Worm (Caenorhabditis elegans): Measurements from ENCODE around the gene srh-24.

Gene srh-24

DNA sequence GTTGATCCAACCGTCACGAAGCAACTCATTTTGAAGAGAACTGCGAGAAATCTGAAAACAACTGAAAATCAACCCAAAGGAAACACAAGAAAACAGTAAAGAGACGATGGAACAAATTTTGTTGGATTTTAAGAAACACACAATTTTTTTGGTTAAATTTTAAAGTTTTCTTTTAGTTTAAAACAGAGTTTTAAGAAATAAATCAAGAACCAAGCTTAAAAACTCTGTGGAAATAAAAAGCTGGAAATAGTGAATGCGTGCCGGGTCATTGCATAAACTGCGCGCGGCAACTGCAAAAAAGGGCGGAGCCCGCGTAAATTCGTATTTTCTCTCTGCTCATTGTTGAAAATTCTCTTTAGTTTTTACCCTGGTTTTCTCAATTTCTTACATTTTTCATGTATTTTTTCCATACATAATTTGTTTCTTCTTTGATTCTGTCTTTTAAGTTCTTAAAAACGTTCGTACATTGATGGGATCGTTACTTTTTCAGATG is 1.2 kb upstream of the srh-24 start, which contains the start of the genes algn-13 and R10D12.13 (continued):
- TF ChIP-seq snpc-3.4 (tag; optimal IDR thresholded peaks at IDR 0.05) (peak; percentile 92), attf-5 (GFP tag; optimal IDR thresholded peaks at IDR 0.05) (peak; percentile 54), snpc-1.1 (tag; optimal IDR thresholded peaks at IDR 0.05; ENCODE audit: insufficient read depth) (peak; percentile 82), pbrm-1 (GFP tag; IDR thresholded peaks at IDR 0.05) (peak; percentile 78), D2030.7 (GFP tag; IDR thresholded peaks at IDR 0.05) (peak; percentile 71), F23B12.7 (tag; optimal IDR thresholded peaks at IDR 0.05; ENCODE audit: insufficient read depth) (peak; percentile 31), Y53F4B.3 (GFP tag; IDR thresholded peaks at IDR 0.05) (no peak), lin-35 (GFP tag; optimal IDR thresholded peaks at IDR 0.05) (peak in 2 of 3 experiments; percentile 16 to 68), bed-2 (GFP tag; IDR thresholded peaks at IDR 0.05) (no peak), sptf-2 (GFP tag; optimal IDR thresholded peaks at IDR 0.05) (no peak), hlh-26 (GFP tag; conservative IDR thresholded peaks at IDR 0.05) (no peak), rpc-1 (optimal IDR thresholded peaks at IDR 0.05) (peak; percentile 44), rpc-1 (tag; optimal IDR thresholded peaks at IDR 0.05) (no peak), F49E8.2 (tag; optimal IDR thresholded peaks at IDR 0.05; ENCODE audit: insufficient read depth) (peak; percentile 57), repo-1 (tag; optimal IDR thresholded peaks at IDR 0.05) (no peak), rcor-1 (GFP tag; IDR thresholded peaks at IDR 0.05) (peak; percentile 57; the same call in 1 of the 2 replicates), nhr-120 (GFP tag; IDR thresholded peaks at IDR 0.05) (no peak), lir-1 (GFP tag; conservative IDR thresholded peaks at IDR 0.05) (0 out of 2 replicates have a peak, but pooled peaks have one; percentile 22), mxl-1 (tag; optimal IDR thresholded peaks at IDR 0.05) (no peak), madf-8 (GFP tag; conservative IDR thresholded peaks at IDR 0.05) (peak; percentile 76), sea-2 (GFP tag; IDR thresholded peaks at IDR 0.05) (no peak), aptf-2 (GFP tag; conservative IDR thresholded peaks at IDR 0.05) (no peak), tbp1 (GFP tag; optimal IDR thresholded peaks at IDR 0.05) (peak; percentile 54), F57C9.4 (tag; optimal IDR thresholded peaks at IDR 0.05) (no peak), pha-4 (tag; optimal IDR thresholded peaks at IDR 0.05) (no peak), die-1 (tag; optimal IDR thresholded peaks at IDR 0.05) (no peak), ama-1 (optimal IDR thresholded peaks at IDR 0.05) (no peak), ama-1 (GFP tag; optimal IDR thresholded peaks at IDR 0.05) (peak in 1 of 2 experiments; percentile 28), hlh-12 (tag; optimal IDR thresholded peaks at IDR 0.05) (no peak), dox-1 (GFP tag; IDR thresholded peaks at IDR 0.05) (peak; percentile 77), hrde-1 (tag; optimal IDR thresholded peaks at IDR 0.05; ENCODE audit: borderline replicate concordance) (peak; percentile 9), madf-3 (GFP tag; IDR thresholded peaks at IDR 0.05) (no peak), Y95B8A.8 (GFP tag; IDR thresholded peaks at IDR 0.05) (peak; percentile 26; the same call in 1 of the 2 replicates), mcd-1 (GFP tag; IDR thresholded peaks at IDR 0.05) (peak; percentile 75), egl-18 (GFP tag; IDR thresholded peaks at IDR 0.05) (no peak), C17E4.6 (GFP tag; IDR thresholded peaks at IDR 0.05) (no peak), nfya-1 (tag; optimal IDR thresholded peaks at IDR 0.05; ENCODE audit: borderline replicate concordance, insufficient read depth) (no peak), ceh-91 (GFP tag; IDR thresholded peaks at IDR 0.05) (peak; percentile 67), hmg-1.2 (GFP tag; IDR thresholded peaks at IDR 0.05) (peak; percentile 52), ccch-3 (GFP tag; optimal IDR thresholded peaks at IDR 0.05) (no peak), C06A6.2 (GFP tag; conservative IDR thresholded peaks at IDR 0.05) (peak; percentile 49; the same call in 1 of the 2 replicates)

Data from whole organism, young adult.